Fruit fly (Drosophila melanogaster) whole organism, wandering third instar larva: ENCODE data around the gene CG8851.

Experiments
- Abd-B ChIP-seq: fragments of >200 bp; optimal IDR thresholded peaks from 2 replicates; lab custom pipeline; 2017; ENCODE audit warnings: missing biosample characterization, missing genetic modification characterization
- CG32264 ChIP-seq: fragments of 200-800 bp; sonication (Bioruptor generic); optimal IDR thresholded peaks from 2 replicates; lab custom pipeline; 2016; ENCODE audit warnings: missing biosample characterization, missing genetic modification characterization
- CG9705 ChIP-seq: fragments of 200-800 bp; sonication (Bioruptor generic); optimal IDR thresholded peaks from 2 replicates; lab custom pipeline; 2018; ENCODE audit warnings: missing biosample characterization, mild to moderate bottlenecking, missing genetic modification characterization
- Dfd ChIP-seq: fragments of >200 bp; optimal IDR thresholded peaks from 2 replicates; lab custom pipeline; 2017; ENCODE audit warnings: missing biosample characterization, missing genetic modification characterization
- GATAd ChIP-seq: sonication (Bioruptor generic); optimal IDR thresholded peaks from 2 replicates; lab custom pipeline; 2016; ENCODE audit warnings: missing biosample characterization, missing genetic modification characterization
- HLH106 ChIP-seq: fragments of 200-800 bp; optimal IDR thresholded peaks from 3 replicates; lab custom pipeline; 2019; ENCODE audit warnings: missing biosample characterization, mild to moderate bottlenecking, missing genetic modification characterization, moderate library complexity
- Hnf4 ChIP-seq: fragments of 200-800 bp; sonication (Bioruptor generic); optimal IDR thresholded peaks from 2 replicates; lab custom pipeline; 2016; ENCODE audit warnings: missing biosample characterization, mild to moderate bottlenecking, missing genetic modification characterization
- Hr78 ChIP-seq: fragments of >200 bp; optimal IDR thresholded peaks from 2 replicates; lab custom pipeline; 2017; ENCODE audit warnings: missing biosample characterization, missing genetic modification characterization
- Hr83 ChIP-seq: fragments of 200-300 bp; sonication (Bioruptor generic); optimal IDR thresholded peaks from 2 replicates; lab custom pipeline; 2016; ENCODE audit warnings: missing biosample characterization, mild to moderate bottlenecking, missing genetic modification characterization, moderate library complexity; ENCODE audit not compliant: poor library complexity, severe bottlenecking
- Jra ChIP-seq: sonication (Bioruptor generic); optimal IDR thresholded peaks from 2 replicates; lab custom pipeline; 2016; ENCODE audit warnings: missing biosample characterization, missing genetic modification characterization
- Myc ChIP-seq: fragments of >200 bp; optimal IDR thresholded peaks from 2 replicates; lab custom pipeline; 2017
- N ChIP-seq: fragments of >200 bp; optimal IDR thresholded peaks from 2 replicates; lab custom pipeline; 2018; ENCODE audit warnings: missing biosample characterization, missing external identifiers, missing genetic modification characterization
- OdsH ChIP-seq: fragments of 200-800 bp; sonication (Bioruptor generic); optimal IDR thresholded peaks from 2 replicates; lab custom pipeline; 2016; ENCODE audit warnings: missing biosample characterization, mild to moderate bottlenecking, missing genetic modification characterization
- Rel ChIP-seq, 2 experiments: fragments of 200-800 bp; sonication (Bioruptor generic) in 1 of 2; optimal IDR thresholded peaks; 2 replicates in 1 of 2; 3 replicates in 1 of 2; lab custom pipeline; 2016 to 2019; ENCODE audit warnings: mild to moderate bottlenecking in 2 of 2, missing biosample characterization in 2 of 2, missing genetic modification characterization in 2 of 2, moderate library complexity in 1 of 2
- Sp1 ChIP-seq: fragments of 200-800 bp; sonication (Bioruptor generic); optimal IDR thresholded peaks from 3 replicates; lab custom pipeline; 2019; ENCODE audit warnings: missing biosample characterization, mild to moderate bottlenecking, missing genetic modification characterization, moderate library complexity
- Vsx2 ChIP-seq: fragments of 200-300, 225-300 bp; sonication (Bioruptor generic); optimal IDR thresholded peaks from 2 replicates; lab custom pipeline; 2018; ENCODE audit warnings: missing biosample characterization, missing genetic modification characterization; ENCODE audit not compliant: partially characterized antibody
- br ChIP-seq: fragments of 200-800 bp; sonication (Bioruptor generic); optimal IDR thresholded peaks from 2 replicates; lab custom pipeline; 2016; ENCODE audit warnings: missing biosample characterization, missing genetic modification characterization
- brk ChIP-seq: fragments of 200-800 bp; sonication (Bioruptor generic); optimal IDR thresholded peaks from 2 replicates; lab custom pipeline; 2016; ENCODE audit warnings: missing biosample characterization, mild to moderate bottlenecking, missing genetic modification characterization
- dmrt93B ChIP-seq: fragments of 200-800 bp; sonication (Bioruptor generic); optimal IDR thresholded peaks from 2 replicates; lab custom pipeline; 2018; ENCODE audit warnings: missing biosample characterization, mild to moderate bottlenecking, missing genetic modification characterization
- dsf ChIP-seq: sonication (Bioruptor generic); optimal IDR thresholded peaks from 2 replicates; lab custom pipeline; 2016; ENCODE audit warnings: missing biosample characterization, missing genetic modification characterization, borderline replicate concordance
- ey ChIP-seq: fragments of 200-800 bp; sonication (Bioruptor generic); optimal IDR thresholded peaks from 2 replicates; lab custom pipeline; 2016; ENCODE audit warnings: missing biosample characterization, missing genetic modification characterization
- foxo ChIP-seq, 2 experiments: fragments of 200-800 bp; sonication (Bioruptor generic); optimal IDR thresholded peaks; 2 replicates in 1 of 2; 3 replicates in 1 of 2; lab custom pipeline; 2016 to 2017; ENCODE audit warnings: missing biosample characterization in 2 of 2, missing genetic modification characterization in 2 of 2
- fru ChIP-seq: fragments of 200-800 bp; sonication (Bioruptor generic); optimal IDR thresholded peaks from 3 replicates; lab custom pipeline; 2016; ENCODE audit warnings: missing biosample characterization, mild to moderate bottlenecking, missing genetic modification characterization
- h ChIP-seq: fragments of 200-800 bp; sonication (Bioruptor generic); optimal IDR thresholded peaks from 3 replicates; lab custom pipeline; 2016; ENCODE audit warnings: missing biosample characterization, mild to moderate bottlenecking, missing genetic modification characterization
- jim ChIP-seq: fragments of 175-275, 200-325 bp; sonication (Bioruptor generic); optimal IDR thresholded peaks from 2 replicates; lab custom pipeline; 2016; ENCODE audit warnings: missing biosample characterization, mild to moderate bottlenecking, missing genetic modification characterization
- lola ChIP-seq: fragments of >200 bp; optimal IDR thresholded peaks from 2 replicates; lab custom pipeline; 2017; ENCODE audit warnings: missing biosample characterization, missing genetic modification characterization
- pan ChIP-seq: fragments of >200 bp; optimal IDR thresholded peaks from 2 replicates; lab custom pipeline; 2017
- psq ChIP-seq: fragments of 200-800 bp; sonication (Bioruptor generic); optimal IDR thresholded peaks from 3 replicates; lab custom pipeline; 2017; ENCODE audit warnings: missing biosample characterization, mild to moderate bottlenecking, missing genetic modification characterization, moderate library complexity
- rgr ChIP-seq: fragments of 200-800 bp; sonication (Bioruptor generic); optimal IDR thresholded peaks from 3 replicates; lab custom pipeline; 2016; ENCODE audit warnings: missing biosample characterization, mild to moderate bottlenecking, missing genetic modification characterization
- woc ChIP-seq: sonication (Bioruptor generic); optimal IDR thresholded peaks from 2 replicates; lab custom pipeline; 2016; ENCODE audit warnings: missing biosample characterization, mild to moderate bottlenecking, missing genetic modification characterization

CG8851 gene

dm6 chr2L:3552773-3553172, 33.3 kb downstream of the CG8851 start (continued):
- TF ChIP-seq rgr (peak; percentile 50), fru (peak; percentile 64), psq (GFP tag; lab: Kevin White, UChicago) (peak; percentile 26)

DNA sequence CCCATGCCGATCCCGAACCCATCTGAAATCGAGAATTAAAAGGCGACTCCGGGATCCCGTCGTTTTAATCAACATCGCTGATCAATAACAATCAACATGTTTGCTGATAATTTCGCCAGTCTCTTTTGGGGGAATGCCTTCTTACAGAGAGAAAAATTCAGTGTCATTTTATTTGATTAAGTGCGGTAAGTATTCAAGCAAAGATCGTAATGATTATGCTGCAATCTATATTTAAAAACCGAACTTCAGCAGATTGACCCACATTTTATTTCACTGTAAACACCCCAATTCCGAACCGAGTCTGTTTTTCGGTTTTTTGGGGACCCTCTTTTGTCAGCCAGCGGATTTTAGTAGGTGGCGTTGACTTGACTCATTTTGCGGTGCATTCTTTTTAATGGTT, 34.4 kb downstream of the CG8851 start:
- TF ChIP-seq ey (GFP tag; lab: Kevin White, UChicago) (peak; percentile 66), Sp1 (peak; percentile 58), foxo (GFP tag; optimal IDR thresholded peaks at IDR 0.05; lab: Kevin White, UChicago) (peak in 1 of 2 experiments; percentile 64), Rel (GFP tag; optimal IDR thresholded peaks at IDR 0.05; lab: Kevin White, UChicago) (no peak), Rel (tag; optimal IDR thresholded peaks at IDR 0.05; lab: Kevin White, UChicago) (peak; percentile 31), HLH106 (tag; lab: Kevin White, UChicago) (peak; percentile 76), CG9705 (GFP tag; lab: Kevin White, UChicago) (peak; percentile 26), CG32264 (peak; percentile 32), dsf (GFP tag; lab: Kevin White, UChicago) (no peak), Hnf4 (GFP tag; lab: Kevin White, UChicago) (peak; percentile 59), psq (GFP tag; lab: Kevin White, UChicago) (peak; percentile 33), rgr (peak; percentile 61), br (GFP tag; lab: Kevin White, UChicago) (peak; percentile 68), GATAd (GFP tag; lab: Kevin White, UChicago) (no peak), jim (no peak), dmrt93B (GFP tag; lab: Kevin White, UChicago) (peak; percentile 62), woc (GFP tag; lab: Kevin White, UChicago) (peak; percentile 30), h (GFP tag; lab: Kevin White, UChicago) (peak; percentile 72), Myc (lab: Kevin White, UChicago) (no peak), OdsH (peak; percentile 60), fru (peak; percentile 64), brk (GFP tag; lab: Kevin White, UChicago) (no peak)
- TF ChIP-seq, all 38 proteins: peak for 16

- TF ChIP-seq Jra (GFP tag; lab: Kevin White, UChicago) (no peak), N (GFP tag; lab: Kevin White, UChicago) (no peak), CG9705 (GFP tag; lab: Kevin White, UChicago) (no peak), Abd-B (no peak), GATAd (GFP tag; lab: Kevin White, UChicago) (no peak), foxo (GFP tag; optimal IDR thresholded peaks at IDR 0.05; lab: Kevin White, UChicago) (peak in 1 of 2 experiments; percentile 42), h (GFP tag; lab: Kevin White, UChicago) (peak; percentile 41), br (GFP tag; lab: Kevin White, UChicago) (no peak), rgr (no peak), HLH106 (tag; lab: Kevin White, UChicago) (peak; percentile 6), Dfd (GFP tag; lab: Kevin White, UChicago) (no peak), fru (peak; percentile 3), brk (GFP tag; lab: Kevin White, UChicago) (no peak), Hr78 (GFP tag; lab: Kevin White, UChicago) (no peak), Vsx2 (GFP tag; lab: Kevin White, UChicago) (no peak)
Measured at dm6 chr2L:3555408-3556058, 36.1 kb downstream of the CG8851 start.

dm6 chr2L:3556937-3557336, 37.5 kb downstream of the CG8851 start:
- no peak for TF ChIP-seq pan
- no peak for TF ChIP-seq lola
- no peak for TF ChIP-seq OdsH
- TF ChIP-seq Hr83 (GFP tag; lab: Kevin White, UChicago), result no peak
- TF ChIP-seq woc (GFP tag; lab: Kevin White, UChicago), result no peak

dm6 chr2L:3557471-3557870, 38.0 kb downstream of the CG8851 start:
- peak; percentile 9 for TF ChIP-seq fru
- no peak for TF ChIP-seq Hr83 (GFP tag; lab: Kevin White, UChicago)
- TF ChIP-seq, all 38 proteins: peak for 1
